Worm (Caenorhabditis elegans) whole organism, young adult: ENCODE data around the gene col-113.

Experiments used
- B0019.2 ChIP-seq: fragments of 200-800 bp; sonication (Bioruptor generic); conservative IDR thresholded peaks from 2 replicates; pipeline ENCODE4 v1.3.6; 2022; ENCODE audit warnings: missing genetic modification reagents, missing genetic modification characterization, missing compliant biosample characterization
- B0035.1 ChIP-seq: sonication (generic microtip); optimal IDR thresholded peaks from 2 replicates; lab custom pipeline; 2016; ENCODE audit warnings: missing genetic modification characterization, mild to moderate bottlenecking, missing compliant biosample characterization, missing genotype, missing genetic modification reagents
- B0261.1 ChIP-seq: sonication (generic microtip); optimal IDR thresholded peaks from 2 replicates; lab custom pipeline; 2016; ENCODE audit warnings: mild to moderate bottlenecking, missing genetic modification characterization, moderate library complexity, missing compliant biosample characterization
- D2030.7 ChIP-seq: fragments of 200-800 bp; sonication (Bioruptor generic); IDR thresholded peaks from 2 replicates; pipeline ENCODE4 v1.3.6; 2022; ENCODE audit warnings: missing genetic modification reagents, missing genetic modification characterization, missing compliant biosample characterization
- F33H1.4 ChIP-seq: fragments of 200-800 bp; sonication (Bioruptor generic); IDR thresholded peaks from 2 replicates; pipeline ENCODE4 v1.3.6; 2022; ENCODE audit warnings: missing genetic modification reagents, missing genetic modification characterization, missing compliant biosample characterization
- F57A8.1 ChIP-seq: fragments of 200-800 bp; sonication (Bioruptor generic); optimal IDR thresholded peaks from 2 replicates; lab custom pipeline; 2018; ENCODE audit warnings: mild to moderate bottlenecking, missing genetic modification characterization, moderate library complexity, missing compliant biosample characterization
- T07F8.4 ChIP-seq: sonication (generic microtip); optimal IDR thresholded peaks from 2 replicates; lab custom pipeline; 2016; ENCODE audit warnings: mild to moderate bottlenecking, missing genetic modification characterization, moderate library complexity, missing compliant biosample characterization
- T26A5.8 ChIP-seq: sonication (generic microtip); optimal IDR thresholded peaks from 2 replicates; lab custom pipeline; 2016; ENCODE audit warnings: missing genetic modification characterization, missing compliant biosample characterization
- Y53G8AR.9 ChIP-seq: fragments of 200-800 bp; sonication (Bioruptor generic); conservative IDR thresholded peaks from 2 replicates; pipeline ENCODE4 v1.3.6; 2022; ENCODE audit warnings: missing genetic modification reagents, missing genetic modification characterization, missing compliant biosample characterization
- aptf-2 ChIP-seq: fragments of 200-800 bp; sonication (Bioruptor generic); conservative IDR thresholded peaks from 2 replicates; pipeline ENCODE4 v1.3.6; 2022; ENCODE audit warnings: missing genetic modification reagents, missing genetic modification characterization, missing compliant biosample characterization
- athp-1 ChIP-seq: sonication (generic microtip); optimal IDR thresholded peaks from 2 replicates; lab custom pipeline; 2017; ENCODE audit warnings: mild to moderate bottlenecking, missing genetic modification characterization, missing compliant biosample characterization
- bed-1 ChIP-seq: fragments of 200-800 bp; sonication (Bioruptor generic); IDR thresholded peaks from 2 replicates; pipeline ENCODE4 v1.3.6; 2022; ENCODE audit warnings: missing genetic modification reagents, missing genetic modification characterization, missing compliant biosample characterization
- bed-2 ChIP-seq: fragments of 200-800 bp; sonication (Bioruptor generic); IDR thresholded peaks from 2 replicates; pipeline ENCODE4 v1.3.6; 2022; ENCODE audit warnings: missing genetic modification reagents, missing genetic modification characterization, missing compliant biosample characterization
- cebp-1 ChIP-seq, 2 experiments: fragments of 200-800 bp in 1 of 2; sonication (Bioruptor generic) in 1 of 2; sonication (generic microtip) in 1 of 2; IDR thresholded peaks in 1 of 2; optimal IDR thresholded peaks in 1 of 2; 2 replicates each; pipeline versions ENCODE4 v1.3.6 to Lab custom; 2017 to 2022; ENCODE audit warnings: missing compliant biosample characterization in 2 of 2, missing genetic modification characterization in 2 of 2, mild to moderate bottlenecking in 1 of 2, missing genetic modification reagents in 1 of 2, moderate library complexity in 1 of 2
- ceh-100 ChIP-seq: fragments of 200-800 bp; sonication (Bioruptor generic); IDR thresholded peaks from 2 replicates; pipeline ENCODE4 v1.3.6; 2022; ENCODE audit warnings: missing genetic modification reagents, missing genetic modification characterization, missing compliant biosample characterization
- ceh-40 ChIP-seq: fragments of 200-800 bp; sonication (Bioruptor generic); IDR thresholded peaks from 2 replicates; pipeline ENCODE4 v1.3.6; 2022; ENCODE audit warnings: missing genetic modification characterization, missing compliant biosample characterization
- ceh-79 ChIP-seq: sonication (generic microtip); optimal IDR thresholded peaks from 2 replicates; lab custom pipeline; 2017; ENCODE audit warnings: mild to moderate bottlenecking, missing genetic modification characterization, missing compliant biosample characterization
- chd-7 ChIP-seq: sonication (generic microtip); optimal IDR thresholded peaks from 2 replicates; lab custom pipeline; 2016; ENCODE audit warnings: mild to moderate bottlenecking, missing genetic modification characterization, moderate library complexity, missing compliant biosample characterization
- dpff-1 ChIP-seq: sonication (generic microtip); optimal IDR thresholded peaks from 2 replicates; lab custom pipeline; 2017; ENCODE audit warnings: mild to moderate bottlenecking, missing genetic modification characterization, missing compliant biosample characterization
- dpl-1 ChIP-seq: fragments of 150-350 bp; optimal IDR thresholded peaks from 2 replicates; lab custom pipeline; 2014; ENCODE audit warnings: missing biosample characterization, missing genetic modification reagents, missing genetic modification characterization
- efl-1 ChIP-seq: fragments of 150-350 bp; optimal IDR thresholded peaks from 2 replicates; lab custom pipeline; 2014; ENCODE audit warnings: missing biosample characterization, missing genetic modification reagents, missing genetic modification characterization
- egrh-3 ChIP-seq: fragments of 200-800 bp; sonication (Bioruptor generic); IDR thresholded peaks from 2 replicates; pipeline ENCODE4 v1.3.6; 2022; ENCODE audit warnings: missing genetic modification reagents, missing genetic modification characterization, missing compliant biosample characterization
- ekl-4 ChIP-seq: fragments of 200-800 bp; sonication (Bioruptor generic); IDR thresholded peaks from 2 replicates; pipeline ENCODE4 v1.3.6; 2022; ENCODE audit warnings: missing genetic modification reagents, missing genetic modification characterization, missing compliant biosample characterization
- fkh-3 ChIP-seq: sonication (generic microtip); optimal IDR thresholded peaks from 2 replicates; lab custom pipeline; 2016; ENCODE audit warnings: mild to moderate bottlenecking, missing genetic modification characterization, missing compliant biosample characterization
- gei-17 ChIP-seq: fragments of 200-800 bp; sonication (Bioruptor generic); optimal IDR thresholded peaks from 2 replicates; lab custom pipeline; 2018; ENCODE audit warnings: mild to moderate bottlenecking, missing genetic modification characterization, missing compliant biosample characterization
- hlh-12 ChIP-seq: sonication (generic microtip); optimal IDR thresholded peaks from 2 replicates; lab custom pipeline; 2016; ENCODE audit warnings: missing genetic modification characterization, missing compliant biosample characterization
- hmg-1.2 ChIP-seq: fragments of 200-800 bp; sonication (Bioruptor generic); IDR thresholded peaks from 2 replicates; pipeline ENCODE4 v1.3.6; 2022; ENCODE audit warnings: missing genetic modification reagents, missing genetic modification characterization, missing compliant biosample characterization
- hsf-1 ChIP-seq: fragments of 200-800 bp; sonication (Bioruptor generic); IDR thresholded peaks from 2 replicates; pipeline ENCODE4 v1.3.6; 2022; ENCODE audit warnings: missing genetic modification reagents, missing genetic modification characterization, missing compliant biosample characterization
- lin-26 ChIP-seq: fragments of 200-800 bp; sonication (Bioruptor generic); IDR thresholded peaks from 2 replicates; pipeline ENCODE4 v1.3.6; 2022; ENCODE audit warnings: missing genetic modification reagents, missing genetic modification characterization, missing compliant biosample characterization
- lin-40 ChIP-seq: sonication (generic microtip); optimal IDR thresholded peaks from 2 replicates; lab custom pipeline; 2016; ENCODE audit warnings: missing genetic modification characterization, mild to moderate bottlenecking, missing compliant biosample characterization, missing genotype, missing genetic modification reagents
- madf-3 ChIP-seq: fragments of 200-800 bp; sonication (Bioruptor generic); IDR thresholded peaks from 2 replicates; pipeline ENCODE4 v1.3.6; 2022; ENCODE audit warnings: missing genetic modification reagents, missing genetic modification characterization, missing compliant biosample characterization
- madf-6 ChIP-seq: fragments of 200-800 bp; sonication (Bioruptor generic); IDR thresholded peaks from 2 replicates; pipeline ENCODE4 v1.3.6; 2022; ENCODE audit warnings: missing genetic modification reagents, missing genetic modification characterization, missing compliant biosample characterization
- mes-4 ChIP-seq: sonication (generic microtip); optimal IDR thresholded peaks from 2 replicates; lab custom pipeline; 2016; ENCODE audit warnings: missing genotype, missing genetic modification characterization, missing compliant biosample characterization
- nfya-2 ChIP-seq: fragments of 200-800 bp; sonication (Bioruptor generic); IDR thresholded peaks from 2 replicates; pipeline ENCODE4 v1.3.6; 2022; ENCODE audit warnings: missing genetic modification reagents, missing genetic modification characterization, missing compliant biosample characterization
- nfyb-1 ChIP-seq: fragments of 200-800 bp; sonication (Bioruptor generic); IDR thresholded peaks from 2 replicates; pipeline ENCODE4 v1.3.6; 2022; ENCODE audit warnings: missing genetic modification reagents, missing genetic modification characterization, missing compliant biosample characterization
- nhr-27 ChIP-seq: fragments of 200-800 bp; sonication (Bioruptor generic); optimal IDR thresholded peaks from 2 replicates; lab custom pipeline; 2018; ENCODE audit warnings: mild to moderate bottlenecking, missing genetic modification characterization, moderate library complexity, missing compliant biosample characterization
- pbrm-1 ChIP-seq: fragments of 200-800 bp; sonication (Bioruptor generic); IDR thresholded peaks from 2 replicates; pipeline ENCODE4 v1.3.6; 2022; ENCODE audit warnings: missing genetic modification reagents, missing genetic modification characterization, missing compliant biosample characterization
- repo-1 ChIP-seq: sonication (generic microtip); optimal IDR thresholded peaks from 2 replicates; lab custom pipeline; 2017; ENCODE audit warnings: mild to moderate bottlenecking, missing genetic modification characterization, missing compliant biosample characterization
- somi-1 ChIP-seq: fragments of 200-800 bp; sonication (Bioruptor generic); optimal IDR thresholded peaks from 2 replicates; lab custom pipeline; 2018; ENCODE audit warnings: mild to moderate bottlenecking, missing genetic modification characterization, missing compliant biosample characterization
- sptf-2 ChIP-seq: fragments of 200-800 bp; sonication (Bioruptor generic); optimal IDR thresholded peaks from 2 replicates; lab custom pipeline; 2018; ENCODE audit warnings: mild to moderate bottlenecking, missing genetic modification characterization, missing compliant biosample characterization
- xnd-1 ChIP-seq: sonication (generic microtip); optimal IDR thresholded peaks from 2 replicates; lab custom pipeline; 2016; ENCODE audit warnings: missing genotype, missing genetic modification reagents, missing genetic modification characterization, missing compliant biosample characterization
- zim-3 ChIP-seq: sonication (generic microtip); optimal IDR thresholded peaks from 2 replicates; lab custom pipeline; 2017; ENCODE audit warnings: mild to moderate bottlenecking, missing genetic modification characterization, moderate library complexity, missing compliant biosample characterization
- ztf-3 ChIP-seq: fragments of 200-800 bp; sonication (Bioruptor generic); optimal IDR thresholded peaks from 2 replicates; lab custom pipeline; 2018; ENCODE audit warnings: mild to moderate bottlenecking, missing genetic modification characterization, missing compliant biosample characterization
- ztf-6 ChIP-seq: fragments of 200-800 bp; sonication (Bioruptor generic); IDR thresholded peaks from 2 replicates; pipeline ENCODE4 v1.3.6; 2022; ENCODE audit warnings: missing genetic modification reagents, missing genetic modification characterization, missing compliant biosample characterization

Gene col-113

DNA sequence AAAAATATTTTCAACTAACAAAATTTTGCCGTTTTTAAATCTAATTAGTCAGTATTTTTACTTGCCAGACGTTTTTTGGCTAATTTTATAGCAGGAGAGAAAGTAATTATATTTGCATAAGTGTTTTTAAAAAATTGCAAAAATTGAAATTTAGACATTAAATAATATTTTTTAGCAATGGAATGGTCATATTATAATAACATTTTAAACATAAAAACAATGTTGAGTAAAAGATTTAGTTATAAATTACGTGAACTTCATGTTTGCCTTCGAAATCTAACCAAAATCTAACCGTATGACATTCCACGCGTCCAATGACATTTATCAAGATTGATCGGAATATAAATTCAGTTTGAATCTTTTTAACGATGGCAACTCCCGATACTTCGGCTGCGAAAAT, 2.0 kb upstream of the col-113 start, which contains the start of gene C34D4.2:
Gene C34D4.2, plus strand, starts transcription at position 301 of the 400 bp plus-strand sequence.
- TF ChIP-seq gei-17 (GFP tag; lab: Kevin White, UChicago), result no peak
- TF ChIP-seq nfyb-1 (GFP tag; lab: Robert Waterston, UW), result no peak
- no peak for TF ChIP-seq nfya-2
- TF ChIP-seq zim-3 (tag; lab: Kevin White, UChicago), result no peak
- no peak for TF ChIP-seq Y53G8AR.9 (GFP tag; lab: Robert Waterston, UW)
- no peak for TF ChIP-seq B0261.1 (tag; lab: Kevin White, UChicago)
- no peak for TF ChIP-seq F57A8.1 (GFP tag; lab: Kevin White, UChicago)
- TF ChIP-seq egrh-3 (GFP tag; lab: Robert Waterston, UW), result no peak
- no peak for TF ChIP-seq T26A5.8 (tag; lab: Kevin White, UChicago)
- no peak for TF ChIP-seq ztf-6 (GFP tag; lab: Robert Waterston, UW)
- TF ChIP-seq mes-4 (tag; lab: Kevin White, UChicago), result no peak
- TF ChIP-seq D2030.7 (GFP tag; lab: Robert Waterston, UW), result no peak
- TF ChIP-seq fkh-3 (tag; lab: Kevin White, UChicago), result no peak
- TF ChIP-seq ceh-100 (GFP tag; lab: Robert Waterston, UW), result no peak
- no peak for TF ChIP-seq T07F8.4 (tag; lab: Kevin White, UChicago)
- TF ChIP-seq ceh-79 (tag; lab: Kevin White, UChicago), result no peak
- TF ChIP-seq nhr-27 (tag; lab: Kevin White, UChicago), result no peak

- TF ChIP-seq ekl-4 (GFP tag; lab: Robert Waterston, UW), result no peak
- TF ChIP-seq repo-1 (tag; lab: Kevin White, UChicago), result no peak
- no peak for TF ChIP-seq D2030.7 (GFP tag; lab: Robert Waterston, UW)
Measured at ce11 chrIV:7153362-7153761, 1.1 kb upstream of the col-113 start, which contains the start of gene C34D4.3. TSS of gene C34D4.3 (plus strand) at chrIV:7153662.

DNA sequence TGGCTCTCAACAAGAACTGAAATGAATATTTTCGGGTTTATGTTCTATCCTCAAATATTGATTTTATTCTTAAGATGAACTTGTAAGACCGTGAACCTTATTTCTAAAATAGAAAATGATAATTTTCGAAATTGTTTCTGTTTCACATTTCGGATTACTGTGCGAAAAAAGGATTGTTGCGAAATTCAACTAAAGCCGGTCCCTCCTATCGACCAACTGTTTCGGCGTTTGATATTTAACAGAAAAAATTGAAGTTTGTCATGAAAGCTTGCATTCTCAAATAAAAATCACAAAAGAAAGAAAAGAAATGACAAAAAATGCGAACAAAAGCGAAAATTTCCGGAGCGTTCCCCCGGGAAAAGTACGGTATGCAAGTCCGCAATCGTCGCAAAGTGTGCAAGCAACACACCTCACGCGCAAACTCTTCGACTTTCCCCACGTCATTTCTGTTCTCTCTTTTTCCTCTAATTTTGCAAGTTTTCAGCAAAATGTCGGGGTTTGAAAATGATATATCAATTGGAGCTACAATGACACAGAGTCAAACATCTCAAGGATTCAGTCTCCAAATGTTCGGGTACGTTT, 3.2 kb downstream of the col-113 start, which contains the start of gene C34D4.4:
Gene C34D4.4, plus strand, starts transcription at position 342 of the 582 bp plus-strand sequence.
- TF ChIP-seq hlh-12 (no peak), xnd-1 (tag; lab: Kevin White, UChicago) (no peak), gei-17 (GFP tag; lab: Kevin White, UChicago) (no peak), B0035.1 (tag; lab: Kevin White, UChicago) (no peak), dpl-1 (GFP tag; lab: Kevin White, UChicago) (peak; percentile 21), madf-3 (GFP tag; lab: Robert Waterston, UW) (no peak), cebp-1 (GFP tag; IDR thresholded peaks at IDR 0.05; lab: Robert Waterston, UW) (peak; percentile 60; the same call in 1 of the 2 replicates), cebp-1 (tag; optimal IDR thresholded peaks at IDR 0.05; lab: Kevin White, UChicago) (peak; percentile 94), ekl-4 (GFP tag; lab: Robert Waterston, UW) (no peak), aptf-2 (GFP tag; lab: Robert Waterston, UW) (peak; percentile 93), sptf-2 (GFP tag; lab: Kevin White, UChicago) (no peak), madf-6 (GFP tag; lab: Robert Waterston, UW) (peak; percentile 43; the same call in 1 of the 2 replicates), ceh-40 (no peak), pbrm-1 (GFP tag; lab: Robert Waterston, UW) (0 out of 2 replicates have a peak, but pooled peaks have one; percentile 21), somi-1 (no peak), lin-40 (tag; lab: Kevin White, UChicago) (no peak), bed-2 (GFP tag; lab: Robert Waterston, UW) (no peak), hsf-1 (GFP tag; lab: Robert Waterston, UW) (0 out of 2 replicates have a peak, but pooled peaks have one; percentile 55), chd-7 (no peak), ztf-3 (GFP tag; lab: Kevin White, UChicago) (no peak), lin-26 (no peak), athp-1 (tag; lab: Kevin White, UChicago) (no peak), hmg-1.2 (peak; percentile 14; the same call in 1 of the 2 replicates), dpff-1 (tag; lab: Kevin White, UChicago) (no peak), ztf-6 (GFP tag; lab: Robert Waterston, UW) (no peak), B0019.2 (no peak), F33H1.4 (GFP tag; lab: Robert Waterston, UW) (peak; percentile 36; the same call in 1 of the 2 replicates), bed-1 (GFP tag; lab: Robert Waterston, UW) (no peak), efl-1 (GFP tag; lab: Kevin White, UChicago) (peak; percentile 58)
